Worm (Caenorhabditis elegans) whole organism, L2 larva: ENCODE results near the gene B0495.5.

Source experiments
- Y55F3AM.14 ChIP-seq: fragments of 200-800 bp; sonication (Bioruptor generic); optimal IDR thresholded peaks from 2 replicates; lab custom pipeline; 2018; ENCODE audit warnings: mild to moderate bottlenecking, missing genetic modification characterization, missing compliant biosample characterization
- ceh-82 ChIP-seq: fragments of 150-350 bp; optimal IDR thresholded peaks from 2 replicates; lab custom pipeline; 2014; ENCODE audit warnings: missing biosample characterization, missing genetic modification characterization
- egl-27 ChIP-seq: sonication (generic microtip); optimal IDR thresholded peaks from 3 replicates; lab custom pipeline; 2017; ENCODE audit warnings: missing biosample characterization, missing genetic modification reagents, missing genetic modification characterization
- lin-39 ChIP-seq: fragments of 150-350 bp; optimal IDR thresholded peaks from 2 replicates; lab custom pipeline; 2014; ENCODE audit warnings: missing biosample characterization, missing genetic modification reagents, missing genetic modification characterization
- mbf-1 ChIP-seq: sonication (generic microtip); optimal IDR thresholded peaks from 2 replicates; lab custom pipeline; 2017; ENCODE audit warnings: missing biosample characterization, missing genetic modification characterization
- nhr-21 ChIP-seq: fragments of 150-350 bp; optimal IDR thresholded peaks from 2 replicates; lab custom pipeline; 2014; ENCODE audit warnings: missing biosample characterization, missing genetic modification characterization
- skn-1 ChIP-seq: sonication (generic microtip); optimal IDR thresholded peaks from 2 replicates; lab custom pipeline; 2017; ENCODE audit warnings: missing biosample characterization, missing genetic modification characterization
- snpc-4 ChIP-seq: fragments of 150-350 bp; optimal IDR thresholded peaks from 2 replicates; lab custom pipeline; 2014; ENCODE audit warnings: missing biosample characterization, missing genetic modification characterization
- unc-39 ChIP-seq: fragments of 150-350 bp; optimal IDR thresholded peaks from 2 replicates; lab custom pipeline; 2014; ENCODE audit warnings: missing biosample characterization, missing genetic modification characterization
- zag-1 ChIP-seq: fragments of 150-350 bp; optimal IDR thresholded peaks from 2 replicates; lab custom pipeline; 2014; ENCODE audit warnings: missing biosample characterization, missing genetic modification characterization
- ztf-11 ChIP-seq: sonication (generic microtip); optimal IDR thresholded peaks from 2 replicates; lab custom pipeline; 2017; ENCODE audit warnings: missing biosample characterization, missing genetic modification characterization

- TF ChIP-seq egl-27 = no peak
- no peak for TF ChIP-seq unc-39
- no peak for TF ChIP-seq zag-1
- TF ChIP-seq snpc-4 (tag; lab: Kevin White, UChicago) = no peak
- no peak for TF ChIP-seq skn-1
- TF ChIP-seq ceh-82 = no peak
- no peak for TF ChIP-seq lin-39 (tag; lab: Kevin White, UChicago)
- no peak for TF ChIP-seq Y55F3AM.14 (GFP tag; lab: Kevin White, UChicago)
- no peak for TF ChIP-seq nhr-21 (tag; lab: Kevin White, UChicago)
- no peak for TF ChIP-seq ztf-11 (tag; lab: Kevin White, UChicago)
- TF ChIP-seq mbf-1 = no peak
Observed at ce11 chrII:7663704-7664660, 34.3 kb downstream of the B0495.5 start, which contains the start of the genes F18A1.7 and rpa-1.
